Worm (Caenorhabditis elegans) whole organism, L3 larva: ENCODE measurements around the gene F20D1.22.

Experiments used
- R02D3.7 ChIP-seq: fragments of 150-350 bp; optimal IDR thresholded peaks from 2 replicates; lab custom pipeline; 2014; ENCODE audit warnings: missing biosample characterization, missing genetic modification characterization
- ZK546.5 ChIP-seq: sonication (generic microtip); optimal IDR thresholded peaks from 2 replicates; lab custom pipeline; 2017; ENCODE audit warnings: missing biosample characterization, missing genetic modification characterization
- aly-2 ChIP-seq: fragments of 150-350 bp; optimal IDR thresholded peaks from 2 replicates; lab custom pipeline; 2014; ENCODE audit warnings: missing biosample characterization, missing genetic modification characterization
- ama-1 ChIP-seq: fragments of 150-350 bp; optimal IDR thresholded peaks from 2 replicates; lab custom pipeline; 2018
- ceh-16 ChIP-seq: sonication (generic microtip); optimal IDR thresholded peaks from 2 replicates; lab custom pipeline; 2017; ENCODE audit warnings: missing biosample characterization, missing genetic modification characterization
- ceh-28 ChIP-seq: fragments of 150-350 bp; optimal IDR thresholded peaks from 2 replicates; lab custom pipeline; 2014; ENCODE audit warnings: missing biosample characterization, missing genetic modification reagents, missing genetic modification characterization
- ceh-9 ChIP-seq: sonication (generic microtip); optimal IDR thresholded peaks from 2 replicates; lab custom pipeline; 2018; ENCODE audit warnings: missing biosample characterization, missing genetic modification characterization
- daf-12 ChIP-seq: fragments of 150-350 bp; optimal IDR thresholded peaks from 2 replicates; lab custom pipeline; 2014; ENCODE audit warnings: missing biosample characterization, missing genetic modification reagents, missing genetic modification characterization
- egl-27 ChIP-seq: sonication (generic microtip); optimal IDR thresholded peaks from 4 replicates; lab custom pipeline; 2017; ENCODE audit warnings: missing biosample characterization, missing genetic modification reagents, missing genetic modification characterization
- egl-5 ChIP-seq: fragments of 150-350 bp; optimal IDR thresholded peaks from 2 replicates; lab custom pipeline; 2017; ENCODE audit warnings: missing biosample characterization, missing genetic modification reagents, missing genetic modification characterization, inconsistent platforms
- elt-1 ChIP-seq: fragments of 150-350 bp; optimal IDR thresholded peaks from 2 replicates; lab custom pipeline; 2014; ENCODE audit warnings: missing biosample characterization, missing genetic modification characterization
- elt-2 ChIP-seq: sonication (generic microtip); optimal IDR thresholded peaks from 2 replicates; lab custom pipeline; 2016; ENCODE audit warnings: missing genetic modification reagents, mild to moderate bottlenecking, missing genetic modification characterization, missing compliant biosample characterization
- elt-3 ChIP-seq, 3 experiments: fragments of 150-350 bp in 1 of 3; sonication (generic microtip) in 2 of 3; optimal IDR thresholded peaks; 2 replicates in 2 of 3; 4 replicates in 1 of 3; lab custom pipeline; 2014 to 2017; ENCODE audit warnings: missing biosample characterization in 3 of 3, missing genetic modification characterization in 3 of 3
- eor-1 ChIP-seq, 2 experiments: fragments of 150-350 bp; optimal IDR thresholded peaks; 2 replicates each; lab custom pipeline; 2014 to 2018; ENCODE audit warnings: missing biosample characterization in 2 of 2, missing genetic modification characterization in 2 of 2
- fkh-2 ChIP-seq: fragments of 150-350 bp; optimal IDR thresholded peaks from 2 replicates; lab custom pipeline; 2014; ENCODE audit warnings: missing biosample characterization, missing genetic modification reagents, missing genetic modification characterization
- fos-1 ChIP-seq: fragments of 150-350 bp; optimal IDR thresholded peaks from 2 replicates; lab custom pipeline; 2014; ENCODE audit warnings: missing biosample characterization, missing genetic modification characterization
- lin-15B ChIP-seq: fragments of 150-350 bp; optimal IDR thresholded peaks from 2 replicates; lab custom pipeline; 2014; ENCODE audit warnings: missing biosample characterization, missing genetic modification characterization
- lin-39 ChIP-seq: fragments of 150-350 bp; optimal IDR thresholded peaks from 2 replicates; lab custom pipeline; 2018; ENCODE audit warnings: missing biosample characterization, missing genetic modification reagents, missing genetic modification characterization
- lsy-12 ChIP-seq: sonication (generic microtip); optimal IDR thresholded peaks from 2 replicates; lab custom pipeline; 2016; ENCODE audit warnings: mild to moderate bottlenecking, missing genetic modification characterization, missing compliant biosample characterization
- mml-1 ChIP-seq: fragments of 150-350 bp; sonication (generic microtip); optimal IDR thresholded peaks from 3 replicates; lab custom pipeline; 2014; ENCODE audit warnings: missing biosample characterization, missing genetic modification characterization
- nfya-1 ChIP-seq: sonication (generic microtip); optimal IDR thresholded peaks from 2 replicates; lab custom pipeline; 2017; ENCODE audit warnings: missing genetic modification characterization, mild to moderate bottlenecking, missing compliant biosample characterization, antibody characterized with exemption, moderate library complexity; ENCODE audit not compliant: insufficient read depth
- nhr-12 ChIP-seq: fragments of 150-350 bp; optimal IDR thresholded peaks from 2 replicates; lab custom pipeline; 2014; ENCODE audit warnings: missing biosample characterization, missing genetic modification characterization
- nhr-23 ChIP-seq: fragments of 150-350 bp; optimal IDR thresholded peaks from 2 replicates; lab custom pipeline; 2014; ENCODE audit warnings: missing biosample characterization, missing genetic modification reagents, missing genetic modification characterization
- nhr-237 ChIP-seq: fragments of 150-350 bp; optimal IDR thresholded peaks from 2 replicates; lab custom pipeline; 2014; ENCODE audit warnings: missing biosample characterization, missing genetic modification characterization
- nhr-25 ChIP-seq: sonication (generic microtip); optimal IDR thresholded peaks from 2 replicates; lab custom pipeline; 2017; ENCODE audit warnings: missing biosample characterization, missing genetic modification characterization
- nhr-28 ChIP-seq: fragments of 150-350 bp; optimal IDR thresholded peaks from 2 replicates; lab custom pipeline; 2014; ENCODE audit warnings: missing biosample characterization, missing genetic modification characterization
- nhr-43 ChIP-seq: sonication (generic microtip); optimal IDR thresholded peaks from 2 replicates; lab custom pipeline; 2016; ENCODE audit warnings: mild to moderate bottlenecking, missing genetic modification characterization, missing compliant biosample characterization; ENCODE audit not compliant: poor library complexity, severe bottlenecking
- nhr-67 ChIP-seq: fragments of 150-350 bp; optimal IDR thresholded peaks from 2 replicates; lab custom pipeline; 2014; ENCODE audit warnings: missing biosample characterization, missing genetic modification characterization
- nhr-77 ChIP-seq: fragments of 150-350 bp; optimal IDR thresholded peaks from 2 replicates; lab custom pipeline; 2014; ENCODE audit warnings: missing biosample characterization, missing genetic modification characterization
- pha-4 ChIP-seq: fragments of 150-350 bp; optimal IDR thresholded peaks from 2 replicates; lab custom pipeline; 2014; ENCODE audit warnings: missing biosample characterization, missing genetic modification reagents, missing genetic modification characterization
- pqm-1 ChIP-seq: fragments of 150-350 bp; optimal IDR thresholded peaks from 2 replicates; lab custom pipeline; 2017; ENCODE audit warnings: missing biosample characterization, missing genetic modification characterization, inconsistent platforms
- skn-1 ChIP-seq: fragments of 150-350 bp; optimal IDR thresholded peaks from 2 replicates; lab custom pipeline; 2014; ENCODE audit warnings: missing biosample characterization, missing genetic modification characterization
- snpc-4 ChIP-seq: fragments of 150-350 bp; optimal IDR thresholded peaks from 2 replicates; lab custom pipeline; 2014; ENCODE audit warnings: missing biosample characterization, missing genetic modification characterization
- tbx-2 ChIP-seq: sonication (generic microtip); optimal IDR thresholded peaks from 2 replicates; lab custom pipeline; 2016; ENCODE audit warnings: mild to moderate bottlenecking, missing genetic modification characterization, missing compliant biosample characterization
- unc-39 ChIP-seq: sonication (generic microtip); optimal IDR thresholded peaks from 4 replicates; lab custom pipeline; 2017; ENCODE audit warnings: missing biosample characterization, missing genetic modification characterization
- unc-62 ChIP-seq: fragments of 150-350 bp; sonication (generic microtip); optimal IDR thresholded peaks from 4 replicates; lab custom pipeline; 2014; ENCODE audit warnings: missing biosample characterization, missing genetic modification reagents, missing genetic modification characterization
- ztf-11 ChIP-seq: fragments of 150-350 bp; optimal IDR thresholded peaks from 2 replicates; lab custom pipeline; 2014; ENCODE audit warnings: missing biosample characterization, missing genetic modification characterization

Gene F20D1.22

ce11 chrX:14947355-14947668 is 19.3 kb upstream of the F20D1.22 start:
- peak; percentile 3 for TF ChIP-seq pha-4 (tag; lab: Kevin White, UChicago)
- TF ChIP-seq aly-2: no peak
- TF ChIP-seq nhr-23 (tag; lab: Kevin White, UChicago): peak; percentile 76

DNA sequence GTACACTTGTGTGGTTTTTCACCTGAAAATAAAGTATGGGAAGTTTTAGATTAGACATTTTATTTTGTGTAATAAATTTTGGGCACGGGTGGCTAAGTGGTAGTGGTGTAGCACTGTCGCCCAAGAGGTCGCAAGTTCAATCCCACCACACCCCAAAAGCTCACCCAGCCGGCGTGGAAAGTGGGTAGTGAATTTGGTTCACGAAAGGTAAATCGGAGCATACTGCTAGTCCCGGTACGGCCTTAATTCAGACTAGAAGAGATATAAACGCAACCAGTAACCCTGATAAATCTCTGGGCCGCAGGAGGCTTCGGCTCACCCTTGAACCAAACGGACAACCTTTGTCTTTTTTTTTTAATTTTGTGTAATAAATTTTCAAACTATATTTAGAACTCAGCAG is 14.8 kb upstream of the F20D1.22 start:
- no peak for TF ChIP-seq lsy-12 (tag; lab: Kevin White, UChicago)
- no peak for TF ChIP-seq tbx-2 (tag; lab: Kevin White, UChicago)
- TF ChIP-seq nhr-77 (tag; lab: Kevin White, UChicago): no peak
- no peak for TF ChIP-seq ceh-16 (tag; lab: Kevin White, UChicago)
- TF ChIP-seq nhr-25 (tag; lab: Kevin White, UChicago): no peak

DNA sequence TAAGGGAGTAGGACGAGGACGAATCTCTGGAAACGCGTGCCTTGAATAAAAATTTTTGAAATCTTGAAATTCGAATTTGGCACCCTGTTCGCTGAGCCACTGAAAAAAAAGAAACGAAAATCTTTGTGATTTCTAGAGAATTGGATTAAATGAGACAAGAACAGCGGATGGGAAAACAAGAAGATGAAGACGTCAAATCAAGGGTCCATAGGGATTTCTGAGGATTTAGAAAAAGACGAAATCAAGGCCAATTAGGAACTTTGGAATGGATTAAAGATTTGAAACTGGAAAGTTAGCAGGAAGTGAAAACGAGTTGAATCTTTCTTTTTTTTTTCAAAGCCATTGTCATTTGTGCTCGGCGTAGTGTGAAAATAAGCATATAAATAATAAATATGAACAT is 12.1 kb upstream of the F20D1.22 start, which contains the start of gene pag-3:
TSS of gene pag-3 (minus strand) at position 101 of the 400 bp plus-strand sequence.
- no peak for TF ChIP-seq nhr-12 (tag; lab: Kevin White, UChicago)
- no peak for TF ChIP-seq fkh-2
- TF ChIP-seq nhr-237 (tag; lab: Kevin White, UChicago): no peak
- TF ChIP-seq R02D3.7: no peak
- no peak for TF ChIP-seq elt-3 (tag; optimal IDR thresholded peaks at IDR 0.05; lab: Kevin White, UChicago)
- no peak for TF ChIP-seq nfya-1 (tag; lab: Kevin White, UChicago)
- no peak for TF ChIP-seq fos-1
- TF ChIP-seq nhr-77 (tag; lab: Kevin White, UChicago): no peak
- TF ChIP-seq ztf-11 (tag; lab: Kevin White, UChicago): no peak
- TF ChIP-seq skn-1 (tag; lab: Kevin White, UChicago): no peak
- no peak for TF ChIP-seq ceh-28 (tag; lab: Kevin White, UChicago)
- no peak for TF ChIP-seq elt-2 (tag; lab: Kevin White, UChicago)
- no peak for TF ChIP-seq nhr-67
- TF ChIP-seq ama-1 (lab: Kevin White, UChicago): no peak
- no peak for TF ChIP-seq nhr-28
- no peak for TF ChIP-seq ZK546.5 (tag; lab: Kevin White, UChicago)
- TF ChIP-seq nhr-25 (tag; lab: Kevin White, UChicago): no peak
- no peak for TF ChIP-seq lin-39 (tag; lab: Kevin White, UChicago)
- no peak for TF ChIP-seq ceh-16 (tag; lab: Kevin White, UChicago)

DNA sequence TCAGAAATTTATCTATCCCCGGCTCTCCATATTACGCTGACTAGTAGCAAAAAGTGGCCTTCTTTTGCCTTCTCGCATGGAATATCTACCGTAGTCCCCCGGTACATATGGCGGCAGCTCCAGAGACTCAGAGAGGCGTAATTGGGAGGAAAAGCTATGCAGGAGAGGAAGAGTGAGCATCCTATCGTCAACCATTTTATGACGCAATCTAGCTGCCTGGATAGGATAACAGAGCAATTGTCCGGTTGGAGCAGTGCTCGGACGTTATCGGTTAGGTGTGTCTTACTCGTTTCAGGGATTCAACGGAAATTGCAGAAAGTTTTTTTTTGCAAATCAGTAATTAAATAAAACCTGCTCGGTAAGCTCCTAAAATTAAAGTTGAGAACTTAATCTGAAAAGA is 9.4 kb upstream of the F20D1.22 start:
- TF ChIP-seq pha-4 (tag; lab: Kevin White, UChicago) (no peak), elt-3 (tag; optimal IDR thresholded peaks at IDR 0.05; lab: Kevin White, UChicago) (no peak), fkh-2 (no peak), nhr-12 (tag; lab: Kevin White, UChicago) (no peak), lin-15B (no peak), eor-1 (tag; optimal IDR thresholded peaks at IDR 0.05; lab: Kevin White, UChicago) (no peak), mml-1 (tag; lab: Kevin White, UChicago) (no peak), snpc-4 (tag; lab: Kevin White, UChicago) (no peak), lin-39 (tag; lab: Kevin White, UChicago) (no peak), nhr-43 (tag; lab: Kevin White, UChicago) (no peak), pqm-1 (tag; lab: Kevin White, UChicago) (no peak)

ce11 chrX:14958401-14958800 is 8.2 kb upstream of the F20D1.22 start:
- TF ChIP-seq nhr-67: no peak
- TF ChIP-seq elt-3 (tag; optimal IDR thresholded peaks at IDR 0.05; lab: Kevin White, UChicago): no peak
- TF ChIP-seq nhr-77 (tag; lab: Kevin White, UChicago): no peak
- no peak for TF ChIP-seq unc-62 (GFP tag; lab: Kevin White, UChicago)
- no peak for TF ChIP-seq daf-12 (tag; lab: Kevin White, UChicago)
- TF ChIP-seq pqm-1 (tag; lab: Kevin White, UChicago): no peak
- TF ChIP-seq snpc-4 (tag; lab: Kevin White, UChicago): no peak
- TF ChIP-seq elt-1 (tag; lab: Kevin White, UChicago): no peak
- no peak for TF ChIP-seq unc-39 (tag; lab: Kevin White, UChicago)
- no peak for TF ChIP-seq pha-4 (tag; lab: Kevin White, UChicago)
- TF ChIP-seq ceh-9 (tag; lab: Kevin White, UChicago): no peak
- TF ChIP-seq egl-5: no peak
- TF ChIP-seq nhr-237 (tag; lab: Kevin White, UChicago): no peak
- no peak for TF ChIP-seq ceh-28 (tag; lab: Kevin White, UChicago)
- no peak for TF ChIP-seq egl-27 (tag; lab: Kevin White, UChicago)
- no peak for TF ChIP-seq eor-1 (tag; optimal IDR thresholded peaks at IDR 0.05; lab: Kevin White, UChicago)
- TF ChIP-seq mml-1 (tag; lab: Kevin White, UChicago): no peak
